Fruit fly (Drosophila melanogaster): ENCODE results near the gene CG34267.

The CG34267 gene

dm6 chr3L:489922-490807 is 10.1 kb downstream of the CG34267 start (continued):
- TF ChIP-seq eg (GFP tag; IDR thresholded peaks at IDR 0.05) = peak; percentile 54; the same call in 1 of the 3 replicates
- TF ChIP-seq fd59A (GFP tag; optimal IDR thresholded peaks at IDR 0.05) = no peak
- no peak for TF ChIP-seq CG16779 (tag; optimal IDR thresholded peaks at IDR 0.05)
- TF ChIP-seq CG34406 (GFP tag; optimal IDR thresholded peaks at IDR 0.05) = no peak
- no peak for TF ChIP-seq Ets21C (GFP tag; optimal IDR thresholded peaks at IDR 0.05)
- TF ChIP-seq spab (GFP tag; optimal IDR thresholded peaks at IDR 0.05) = no peak
- no peak for TF ChIP-seq Hr39 (GFP tag; optimal IDR thresholded peaks at IDR 0.05)
- peak; percentile 8 for TF ChIP-seq Ets96B (tag; optimal IDR thresholded peaks at IDR 0.05)
- no peak for TF ChIP-seq pdm3 (GFP tag; optimal IDR thresholded peaks at IDR 0.05)
- TF ChIP-seq svp (GFP tag) = no peak
- no peak for TF ChIP-seq CG11294 (GFP tag; IDR thresholded peaks at IDR 0.05)
- no peak for TF ChIP-seq Sox15 (GFP tag; optimal IDR thresholded peaks at IDR 0.05)
- peak; percentile 36 for TF ChIP-seq esn (GFP tag; optimal IDR thresholded peaks at IDR 0.05)
- TF ChIP-seq CG6163 (GFP tag; IDR thresholded peaks at IDR 0.05) = peak; percentile 68
- no peak for TF ChIP-seq CG7368 (GFP tag; optimal IDR thresholded peaks at IDR 0.05)

- TF ChIP-seq CG6854 (GFP tag; optimal IDR thresholded peaks at IDR 0.05) (no peak), CG31627 (GFP tag; optimal IDR thresholded peaks at IDR 0.05) (no peak), Gug (GFP tag; IDR thresholded peaks at IDR 0.05) (no peak), esn (GFP tag; optimal IDR thresholded peaks at IDR 0.05) (no peak), Hr39 (GFP tag; optimal IDR thresholded peaks at IDR 0.05) (no peak), CG32006 (GFP tag; optimal IDR thresholded peaks at IDR 0.05) (no peak), CG1621 (tag; optimal IDR thresholded peaks at IDR 0.05) (no peak), CG6792 (GFP tag; optimal IDR thresholded peaks at IDR 0.05) (no peak), Hr38 (GFP tag; optimal IDR thresholded peaks at IDR 0.05) (no peak), CG10631 (GFP tag; optimal IDR thresholded peaks at IDR 0.05) (no peak), Sox14 (GFP tag; optimal IDR thresholded peaks at IDR 0.05) (no peak), cyc (GFP tag; optimal IDR thresholded peaks at IDR 0.05) (no peak), CG15336 (GFP tag; IDR thresholded peaks at IDR 0.05) (no peak)
Observed at dm6 chr3L:489354-489753, 10.9 kb downstream of the CG34267 start.

dm6 chr3L:488612-489011 is 11.6 kb downstream of the CG34267 start:
- peak in 1 of 2 experiments; percentile 10 for TF ChIP-seq ss (GFP tag; optimal IDR thresholded peaks at IDR 0.05)
- TF ChIP-seq Hr38 (GFP tag; optimal IDR thresholded peaks at IDR 0.05) = no peak

dm6 chr3L:488159-488558 is 12.1 kb downstream of the CG34267 start:
- TF ChIP-seq CG10631 (GFP tag; optimal IDR thresholded peaks at IDR 0.05) = no peak
- TF ChIP-seq svp (GFP tag) = peak; percentile 51

- TF ChIP-seq Sox102F (GFP tag; optimal IDR thresholded peaks at IDR 0.05) = no peak
- no peak for TF ChIP-seq CG31627 (GFP tag; optimal IDR thresholded peaks at IDR 0.05)
- TF ChIP-seq Hr38 (GFP tag; optimal IDR thresholded peaks at IDR 0.05) = no peak
- no peak for TF ChIP-seq Gug (GFP tag; IDR thresholded peaks at IDR 0.05)
- TF ChIP-seq CG3032 (tag; optimal IDR thresholded peaks at IDR 0.05) = no peak
- no peak for TF ChIP-seq esn (GFP tag; optimal IDR thresholded peaks at IDR 0.05)
- TF ChIP-seq CG10669 (GFP tag; optimal IDR thresholded peaks at IDR 0.05) = no peak
- no peak for TF ChIP-seq topi (GFP tag; optimal IDR thresholded peaks at IDR 0.05)
- peak in 1 of 2 experiments; percentile 11 for TF ChIP-seq salr (GFP tag; optimal IDR thresholded peaks at IDR 0.05)
- no peak for TF ChIP-seq fd59A (GFP tag; optimal IDR thresholded peaks at IDR 0.05)
- peak; percentile 69 for TF ChIP-seq CG15336 (GFP tag; IDR thresholded peaks at IDR 0.05)
- peak; percentile 47 for TF ChIP-seq CG32006 (GFP tag; optimal IDR thresholded peaks at IDR 0.05)
- TF ChIP-seq CG6792 (GFP tag; optimal IDR thresholded peaks at IDR 0.05) = no peak
- TF ChIP-seq fkh (GFP tag; optimal IDR thresholded peaks at IDR 0.05) = no peak
- TF ChIP-seq CG8119 (GFP tag; IDR thresholded peaks at IDR 0.05) = peak; percentile 70
- TF ChIP-seq spab (GFP tag; optimal IDR thresholded peaks at IDR 0.05) = no peak
- peak; percentile 25 for TF ChIP-seq CG3919 (GFP tag; optimal IDR thresholded peaks at IDR 0.05)
- no peak for TF ChIP-seq Met (GFP tag; optimal IDR thresholded peaks at IDR 0.05)
- TF ChIP-seq Sox15 (GFP tag; optimal IDR thresholded peaks at IDR 0.05) = no peak
- TF ChIP-seq net (GFP tag; optimal IDR thresholded peaks at IDR 0.05) = no peak
- no peak for TF ChIP-seq CG6854 (GFP tag; optimal IDR thresholded peaks at IDR 0.05)
- TF ChIP-seq CG16779 (tag; optimal IDR thresholded peaks at IDR 0.05) = no peak
- no peak for TF ChIP-seq Hr39 (GFP tag; optimal IDR thresholded peaks at IDR 0.05)
- no peak for TF ChIP-seq CG11762 (GFP tag; optimal IDR thresholded peaks at IDR 0.05; ENCODE audit: insufficient read depth)
- peak; percentile 79; the same call in 2 of the 3 replicates for TF ChIP-seq CG6163 (GFP tag; IDR thresholded peaks at IDR 0.05)
- TF ChIP-seq CG1621 (tag; optimal IDR thresholded peaks at IDR 0.05) = no peak
- TF ChIP-seq CG8319 (GFP tag; optimal IDR thresholded peaks at IDR 0.05) = no peak
- 0 out of 2 replicates have a peak, but pooled peaks have one; percentile 17 for TF ChIP-seq CG11294 (GFP tag; IDR thresholded peaks at IDR 0.05)
- peak; percentile 36 for TF ChIP-seq OdsH (GFP tag; optimal IDR thresholded peaks at IDR 0.05)
- TF ChIP-seq eg (GFP tag; IDR thresholded peaks at IDR 0.05) = peak; percentile 67
Observed at dm6 chr3L:485393-485792, 14.9 kb downstream of the CG34267 start.

Data from whole organism, prepupa.